Worm (Caenorhabditis elegans) whole organism, L3 larva: ENCODE data around the gene R05G6.3.
"Not testable (repeated sequence)": the region's sequence is repeated elsewhere in the genome, so short reads cannot be mapped to it uniquely, and the experiment has no call there.

Experiments used
- elt-1 ChIP-seq: fragments of 150-350 bp; optimal IDR thresholded peaks from 2 replicates; lab custom pipeline; 2014; ENCODE audit warnings: missing biosample characterization, missing genetic modification characterization
- nhr-12 ChIP-seq: fragments of 150-350 bp; optimal IDR thresholded peaks from 2 replicates; lab custom pipeline; 2014; ENCODE audit warnings: missing biosample characterization, missing genetic modification characterization
- nhr-77 ChIP-seq: fragments of 150-350 bp; optimal IDR thresholded peaks from 2 replicates; lab custom pipeline; 2014; ENCODE audit warnings: missing biosample characterization, missing genetic modification characterization
- pha-4 ChIP-seq: fragments of 150-350 bp; optimal IDR thresholded peaks from 2 replicates; lab custom pipeline; 2014; ENCODE audit warnings: missing biosample characterization, missing genetic modification reagents, missing genetic modification characterization
- unc-62 ChIP-seq: fragments of 150-350 bp; sonication (generic microtip); optimal IDR thresholded peaks from 4 replicates; lab custom pipeline; 2014; ENCODE audit warnings: missing biosample characterization, missing genetic modification reagents, missing genetic modification characterization

ce11 chrIV:7563850-7564249 is 47.5 kb downstream of the R05G6.3 start, which contains the start of gene F32E10.9:
- not testable (repeated sequence) for TF ChIP-seq nhr-77 (tag; lab: Kevin White, UChicago); pha-4; elt-1 (tag; lab: Kevin White, UChicago); unc-62 (GFP tag; lab: Kevin White, UChicago); nhr-12 (tag; lab: Kevin White, UChicago)
